Fruit fly (Drosophila melanogaster) whole organism, embryonic: Measurements from ENCODE around the gene CG16749.

Experiments
- Antp ChIP-seq: fragments of 200-800 bp; sonication (Bioruptor generic); optimal IDR thresholded peaks from 3 replicates; lab custom pipeline; 2016; ENCODE audit warnings: missing biosample characterization, missing genetic modification characterization
- CG10209 ChIP-seq: fragments of 200-800 bp; sonication (Bioruptor generic); optimal IDR thresholded peaks from 3 replicates; lab custom pipeline; 2017; ENCODE audit warnings: missing biosample characterization, mild to moderate bottlenecking, missing genetic modification characterization, missing genetic modification reagents
- CG10543 ChIP-seq: fragments of 200-800 bp; sonication (Bioruptor generic); optimal IDR thresholded peaks from 3 replicates; lab custom pipeline; 2017; ENCODE audit warnings: missing biosample characterization, mild to moderate bottlenecking, missing genetic modification characterization, moderate library complexity
- CG11398 ChIP-seq: fragments of 200-800 bp; sonication (Bioruptor generic); optimal IDR thresholded peaks from 2 replicates; lab custom pipeline; 2016; ENCODE audit warnings: missing biosample characterization, missing genetic modification characterization
- CG13287 ChIP-seq: fragments of 200-800 bp; sonication (Bioruptor generic); IDR thresholded peaks from 2 replicates; pipeline ENCODE4 v1.3.6; 2022; ENCODE audit warnings: missing biosample characterization, missing genetic modification characterization; ENCODE audit not compliant: partially characterized antibody
- CG13775 ChIP-seq: fragments of 200-800 bp; sonication (Bioruptor generic); optimal IDR thresholded peaks from 3 replicates; lab custom pipeline; 2017; ENCODE audit warnings: missing biosample characterization, mild to moderate bottlenecking, missing genetic modification characterization
- CG15073 ChIP-seq: fragments of 200-800 bp; sonication (Bioruptor generic); optimal IDR thresholded peaks from 2 replicates; lab custom pipeline; 2016; ENCODE audit warnings: missing biosample characterization, missing genetic modification characterization
- CG1529 ChIP-seq: fragments of 200-800 bp; sonication (Bioruptor generic); optimal IDR thresholded peaks from 3 replicates; lab custom pipeline; 2018; ENCODE audit warnings: missing biosample characterization, missing genetic modification characterization
- CG17359 ChIP-seq: fragments of 200-800 bp; sonication (Bioruptor generic); optimal IDR thresholded peaks from 3 replicates; lab custom pipeline; 2018; ENCODE audit warnings: missing biosample characterization, mild to moderate bottlenecking, missing genetic modification characterization, moderate library complexity
- CG17612 ChIP-seq: fragments of 200-800 bp; sonication (Bioruptor generic); IDR thresholded peaks from 2 replicates; pipeline ENCODE4 v1.3.6; 2022; ENCODE audit warnings: missing biosample characterization, missing genetic modification characterization
- CG1792 ChIP-seq: fragments of 200-800 bp; sonication (Bioruptor generic); optimal IDR thresholded peaks from 2 replicates; lab custom pipeline; 2016; ENCODE audit warnings: missing biosample characterization, missing genetic modification characterization
- CG18262 ChIP-seq: fragments of 200-800 bp; optimal IDR thresholded peaks from 3 replicates; lab custom pipeline; 2019; ENCODE audit warnings: missing biosample characterization, mild to moderate bottlenecking, missing genetic modification characterization, moderate library complexity
- CG2678 ChIP-seq: fragments of 200-800 bp; sonication (Bioruptor generic); optimal IDR thresholded peaks from 3 replicates; lab custom pipeline; 2019; ENCODE audit warnings: missing biosample characterization, mild to moderate bottlenecking, missing genetic modification characterization, moderate library complexity
- CG30020 ChIP-seq: fragments of 200-800 bp; optimal IDR thresholded peaks from 2 replicates; lab custom pipeline; 2019; ENCODE audit warnings: missing biosample characterization, mild to moderate bottlenecking, missing genetic modification characterization, moderate library complexity
- CG4730 ChIP-seq: fragments of 200-800 bp; sonication (Bioruptor generic); IDR thresholded peaks from 2 replicates; pipeline ENCODE4 v1.3.6; 2022; ENCODE audit warnings: missing biosample characterization, missing genetic modification characterization
- CG4820 ChIP-seq: fragments of 200-800 bp; sonication (Bioruptor generic); optimal IDR thresholded peaks from 3 replicates; lab custom pipeline; 2016; ENCODE audit warnings: missing biosample characterization, missing genetic modification characterization
- CG5180 ChIP-seq: fragments of 200-800 bp; sonication (Bioruptor generic); optimal IDR thresholded peaks from 3 replicates; lab custom pipeline; 2017; ENCODE audit warnings: missing biosample characterization, missing genetic modification characterization, mild to moderate bottlenecking, moderate library complexity, missing genetic modification reagents
- CG8290 ChIP-seq, 3 experiments: fragments of 200-800 bp; sonication (Bioruptor generic); optimal IDR thresholded peaks; 2 replicates each; lab custom pipeline; 2016 to 2019; ENCODE audit warnings: missing biosample characterization in 3 of 3, missing genetic modification characterization in 3 of 3, mild to moderate bottlenecking in 2 of 3, moderate library complexity in 1 of 3
- CG8924 ChIP-seq: fragments of 200-800 bp; optimal IDR thresholded peaks from 3 replicates; lab custom pipeline; 2019; ENCODE audit warnings: missing biosample characterization, mild to moderate bottlenecking, missing genetic modification characterization, moderate library complexity
- CG9797 ChIP-seq: fragments of 200-800 bp; sonication (Bioruptor generic); optimal IDR thresholded peaks from 3 replicates; lab custom pipeline; 2018; ENCODE audit warnings: missing biosample characterization, mild to moderate bottlenecking, missing genetic modification characterization
- CrebB ChIP-seq: fragments of 200-800 bp; sonication (Bioruptor generic); optimal IDR thresholded peaks from 3 replicates; lab custom pipeline; 2018; ENCODE audit warnings: missing biosample characterization, mild to moderate bottlenecking, missing genetic modification characterization
- Doc2 ChIP-seq: fragments of 200-800 bp; sonication (Bioruptor generic); IDR thresholded peaks from 2 replicates; pipeline ENCODE4 v1.3.6; 2022; ENCODE audit warnings: missing biosample characterization, missing genetic modification characterization
- Dref ChIP-seq: fragments of 200-800 bp; sonication (Bioruptor generic); IDR thresholded peaks from 2 replicates; pipeline ENCODE4 v1.3.6; 2022; ENCODE audit warnings: missing biosample characterization, missing genetic modification characterization
- GATAe ChIP-seq: fragments of 200-800 bp; sonication (Bioruptor generic); conservative IDR thresholded peaks from 2 replicates; pipeline ENCODE4 v1.3.6; 2022; ENCODE audit warnings: missing biosample characterization, missing genetic modification characterization
- Hey ChIP-seq: fragments of 200-800 bp; sonication (Bioruptor generic); optimal IDR thresholded peaks from 3 replicates; lab custom pipeline; 2018; ENCODE audit warnings: missing biosample characterization, mild to moderate bottlenecking, missing genetic modification characterization
- HmgZ ChIP-seq: fragments of 200-800 bp; sonication (Bioruptor generic); optimal IDR thresholded peaks from 2 replicates; lab custom pipeline; 2018; ENCODE audit warnings: missing biosample characterization, mild to moderate bottlenecking, missing genetic modification characterization
- Med ChIP-seq: fragments of 200-800 bp; sonication (Bioruptor generic); peaks from one replicate; lab custom pipeline; 2016; ENCODE audit warnings: missing biosample characterization, missing genetic modification characterization, mild to moderate bottlenecking, inconsistent platforms, moderate library complexity
- Poxn ChIP-seq: fragments of 200-800 bp; sonication (Bioruptor generic); IDR thresholded peaks from 2 replicates; pipeline ENCODE4 v1.3.6; 2022; ENCODE audit warnings: missing biosample characterization, missing genetic modification characterization
- Rfx ChIP-seq: fragments of 200-800 bp; sonication (Bioruptor generic); IDR thresholded peaks from 2 replicates; pipeline ENCODE4 v1.3.6; 2022; ENCODE audit warnings: missing biosample characterization, missing genetic modification characterization
- Sox100B ChIP-seq: fragments of 200-800 bp; sonication (Bioruptor generic); optimal IDR thresholded peaks from 3 replicates; lab custom pipeline; 2018; ENCODE audit warnings: missing biosample characterization, mild to moderate bottlenecking, missing genetic modification characterization
- Sry-β ChIP-seq: fragments of 200-800 bp; sonication (Bioruptor generic); optimal IDR thresholded peaks from 2 replicates; lab custom pipeline; 2018; ENCODE audit warnings: missing biosample characterization, mild to moderate bottlenecking, missing genetic modification characterization, moderate library complexity
- abd-A ChIP-seq: fragments of 200-800 bp; sonication (Bioruptor generic); optimal IDR thresholded peaks from 3 replicates; lab custom pipeline; 2019; ENCODE audit warnings: missing biosample characterization, mild to moderate bottlenecking, missing genetic modification characterization, moderate library complexity
- az2 ChIP-seq: fragments of 200-800 bp; sonication (Bioruptor generic); optimal IDR thresholded peaks from 3 replicates; lab custom pipeline; 2016; ENCODE audit warnings: missing biosample characterization, missing genetic modification characterization
- bab2 ChIP-seq: fragments of 200-800 bp; sonication (Bioruptor generic); optimal IDR thresholded peaks from 2 replicates; lab custom pipeline; 2016; ENCODE audit warnings: missing biosample characterization, missing genetic modification characterization
- chn ChIP-seq: fragments of 200-800 bp; sonication (Bioruptor generic); optimal IDR thresholded peaks from 2 replicates; lab custom pipeline; 2016; ENCODE audit warnings: missing biosample characterization, missing genetic modification characterization
- croc ChIP-seq: fragments of 200-800 bp; sonication (Bioruptor generic); conservative IDR thresholded peaks from 3 replicates; pipeline ENCODE4 v1.3.6; 2022; ENCODE audit warnings: missing biosample characterization, missing genetic modification characterization
- danr ChIP-seq: fragments of 200-800 bp; sonication (Bioruptor generic); IDR thresholded peaks from 2 replicates; pipeline ENCODE4 v1.3.6; 2022; ENCODE audit warnings: missing biosample characterization, missing genetic modification characterization
- dimm ChIP-seq: fragments of 200-800 bp; sonication (Bioruptor generic); IDR thresholded peaks from 2 replicates; pipeline ENCODE4 v1.3.6; 2022; ENCODE audit warnings: missing biosample characterization, missing genetic modification characterization
- ems ChIP-seq: fragments of 200-800 bp; sonication (Bioruptor generic); optimal IDR thresholded peaks from 3 replicates; lab custom pipeline; 2016; ENCODE audit warnings: missing biosample characterization, missing genetic modification characterization
- ftz-f1 ChIP-seq: fragments of 200-800 bp; sonication (Bioruptor generic); optimal IDR thresholded peaks from 2 replicates; lab custom pipeline; 2016; ENCODE audit warnings: missing biosample characterization, missing genetic modification characterization
- insv ChIP-seq, 2 experiments: fragments of 200-800 bp; sonication (Bioruptor generic); optimal IDR thresholded peaks; 3 replicates each; lab custom pipeline; 2016 to 2018; ENCODE audit warnings: missing biosample characterization in 2 of 2, missing genetic modification characterization in 2 of 2
- prd ChIP-seq, 3 experiments: fragments of >200 bp in 2 of 3; fragments of 200-800 bp in 1 of 3; sonication (Bioruptor generic) in 1 of 3; optimal IDR thresholded peaks in 2 of 3; IDR thresholded peaks in 1 of 3; 2 replicates in 2 of 3; 3 replicates in 1 of 3; pipeline versions ENCODE4 v1.3.6 to Lab custom; 2017 to 2022; ENCODE audit warnings: missing biosample characterization in 1 of 3, missing genetic modification characterization in 1 of 3
- sc ChIP-seq, 3 experiments: fragments of >200 bp in 2 of 3; fragments of 200-800 bp in 1 of 3; sonication (Bioruptor generic) in 1 of 3; optimal IDR thresholded peaks; 2 replicates in 2 of 3; 3 replicates in 1 of 3; lab custom pipeline; 2017; ENCODE audit warnings: mild to moderate bottlenecking in 1 of 3, missing biosample characterization in 1 of 3, missing genetic modification characterization in 1 of 3, missing genetic modification reagents in 1 of 3
- schlank ChIP-seq: fragments of 200-800 bp; sonication (Bioruptor generic); optimal IDR thresholded peaks from 2 replicates; lab custom pipeline; 2018; ENCODE audit warnings: missing biosample characterization, mild to moderate bottlenecking, missing genetic modification characterization
- so ChIP-seq: fragments of 200-800 bp; sonication (Bioruptor generic); IDR thresholded peaks from 3 replicates; pipeline ENCODE4 v1.3.6; 2022; ENCODE audit warnings: missing biosample characterization, missing genetic modification characterization
- sqz ChIP-seq: fragments of 200-800 bp; sonication (Bioruptor generic); optimal IDR thresholded peaks from 3 replicates; lab custom pipeline; 2018; ENCODE audit warnings: missing biosample characterization, mild to moderate bottlenecking, missing genetic modification characterization
- stc ChIP-seq: fragments of 200-800 bp; sonication (Bioruptor generic); IDR thresholded peaks from 2 replicates; pipeline ENCODE4 v1.3.6; 2022; ENCODE audit warnings: missing biosample characterization, missing genetic modification characterization
- tll ChIP-seq, 2 experiments: fragments of 200-800 bp in 1 of 2; fragments of >200 bp in 1 of 2; sonication (Bioruptor generic) in 1 of 2; optimal IDR thresholded peaks; 2 replicates each; lab custom pipeline; 2017 to 2019; ENCODE audit warnings: missing biosample characterization in 2 of 2, missing genetic modification characterization in 2 of 2, mild to moderate bottlenecking in 1 of 2, moderate library complexity in 1 of 2
- zen2 ChIP-seq: fragments of 200-800 bp; sonication (Bioruptor generic); IDR thresholded peaks from 3 replicates; pipeline ENCODE4 v1.3.6; 2022; ENCODE audit warnings: missing biosample characterization, missing genetic modification characterization; ENCODE audit not compliant: partially characterized antibody

Gene CG16749

DNA sequence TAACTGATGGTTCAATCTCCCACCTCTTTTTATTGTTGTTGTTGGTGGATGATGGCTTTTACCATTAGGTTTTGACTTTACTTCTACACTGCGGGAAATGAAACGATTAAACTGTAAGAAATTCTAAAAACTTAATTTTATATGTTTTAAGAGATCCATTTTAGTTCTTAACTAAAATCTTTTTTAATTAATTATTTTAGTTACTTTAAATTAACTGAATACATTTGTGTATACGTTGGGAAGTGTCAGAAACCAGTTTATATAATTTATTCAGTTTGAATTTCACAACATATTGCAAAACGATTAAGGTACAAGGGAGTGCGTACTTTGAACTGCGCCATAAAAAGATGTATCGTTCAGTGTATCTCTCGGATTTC is 21.6 kb upstream of the CG16749 start (continued):
- peak; percentile 64 for TF ChIP-seq CG8290 (GFP tag; optimal IDR thresholded peaks at IDR 0.05; lab: Kevin White, UChicago)
- peak in 1 of 2 experiments; percentile 51 for TF ChIP-seq CG8290 (tag; optimal IDR thresholded peaks at IDR 0.05; lab: Kevin White, UChicago)
- TF ChIP-seq CG10543 (GFP tag; lab: Kevin White, UChicago) = peak; percentile 49
- no peak for TF ChIP-seq dimm (GFP tag; lab: Robert Waterston, UW)
- no peak for TF ChIP-seq Hey (tag; lab: Kevin White, UChicago)
- peak; percentile 85 for TF ChIP-seq Med (GFP tag; lab: Kevin White, UChicago)
- TF ChIP-seq Antp (GFP tag; lab: Kevin White, UChicago) = peak; percentile 50
- no peak for TF ChIP-seq GATAe
- peak; percentile 64 for TF ChIP-seq CG5180 (GFP tag; lab: Kevin White, UChicago)
- TF ChIP-seq prd (optimal IDR thresholded peaks at IDR 0.05; lab: Kevin White, UChicago) = no peak
- no peak for TF ChIP-seq prd (GFP tag; IDR thresholded peaks at IDR 0.05; lab: Robert Waterston, UW)
- peak; percentile 95 for TF ChIP-seq CG18262
- TF ChIP-seq danr = no peak
- TF ChIP-seq CG17359 (tag; lab: Kevin White, UChicago) = peak; percentile 91
- no peak for TF ChIP-seq Doc2
- TF ChIP-seq az2 (GFP tag; lab: Kevin White, UChicago) = peak; percentile 87
- peak; percentile 27 for TF ChIP-seq HmgZ (tag; lab: Kevin White, UChicago)
- TF ChIP-seq sc (optimal IDR thresholded peaks at IDR 0.05; lab: Kevin White, UChicago) = no peak
- TF ChIP-seq sc (GFP tag; optimal IDR thresholded peaks at IDR 0.05; lab: Kevin White, UChicago) = peak; percentile 81
- peak; percentile 24 for TF ChIP-seq sqz (GFP tag; lab: Kevin White, UChicago)
- peak in 1 of 2 experiments; percentile 68 for TF ChIP-seq tll (GFP tag; optimal IDR thresholded peaks at IDR 0.05; lab: Kevin White, UChicago)
- peak; percentile 10 for TF ChIP-seq CG15073 (GFP tag; lab: Kevin White, UChicago)
- TF ChIP-seq CG9797 (GFP tag; lab: Kevin White, UChicago) = no peak
- no peak for TF ChIP-seq CG1792
- TF ChIP-seq Sry-β = no peak
- no peak for TF ChIP-seq zen2 (GFP tag; lab: Robert Waterston, UW)
- TF ChIP-seq ems (GFP tag; lab: Kevin White, UChicago) = peak; percentile 67
- TF ChIP-seq stc (GFP tag; lab: Robert Waterston, UW) = no peak
- peak in 1 of 2 experiments; percentile 28 for TF ChIP-seq insv (GFP tag; optimal IDR thresholded peaks at IDR 0.05; lab: Kevin White, UChicago)
- peak; percentile 91 for TF ChIP-seq Sox100B (GFP tag; lab: Kevin White, UChicago)
- peak; percentile 49 for TF ChIP-seq chn (GFP tag; lab: Kevin White, UChicago)
- TF ChIP-seq CG4820 = peak; percentile 74
- TF ChIP-seq croc = peak; percentile 65
- peak; percentile 44 for TF ChIP-seq schlank (tag; lab: Kevin White, UChicago)
- TF ChIP-seq Rfx (GFP tag; lab: Robert Waterston, UW) = no peak
- peak; percentile 94 for TF ChIP-seq CG8924 (tag; lab: Kevin White, UChicago)
- TF ChIP-seq CrebB (tag; lab: Kevin White, UChicago) = no peak
- TF ChIP-seq Dref (GFP tag; lab: Robert Waterston, UW) = no peak
- TF ChIP-seq CG4730 (GFP tag; lab: Robert Waterston, UW) = no peak
- TF ChIP-seq abd-A (tag; lab: Kevin White, UChicago) = peak; percentile 56
- no peak for TF ChIP-seq CG17612 (GFP tag; lab: Robert Waterston, UW)
- no peak for TF ChIP-seq so (GFP tag; lab: Robert Waterston, UW)
- TF ChIP-seq CG11398 (GFP tag; lab: Kevin White, UChicago) = no peak
- TF ChIP-seq CG10209 = peak; percentile 86
- TF ChIP-seq Poxn (GFP tag; lab: Robert Waterston, UW) = no peak
- peak; percentile 72 for TF ChIP-seq CG1529
- peak; percentile 51 for TF ChIP-seq CG30020 (tag; lab: Kevin White, UChicago)
- peak; percentile 95 for TF ChIP-seq CG2678 (tag; lab: Kevin White, UChicago)
- no peak for TF ChIP-seq ftz-f1
- no peak for TF ChIP-seq CG13287 (GFP tag; lab: Robert Waterston, UW)
- peak; percentile 83 for TF ChIP-seq CG13775 (GFP tag; lab: Kevin White, UChicago)
- TF ChIP-seq bab2 (GFP tag; lab: Kevin White, UChicago) = peak; percentile 42
